Fruit fly (Drosophila melanogaster): ENCODE data around the gene Hr83.

dm6 chr3R:6337397-6337796 lies 11.6 kb upstream of the Hr83 start:
- no peak for TF ChIP-seq CG33017 (tag; optimal IDR thresholded peaks at IDR 0.05)
- no peak for TF ChIP-seq CG11617 (GFP tag; optimal IDR thresholded peaks at IDR 0.05)
- no peak for TF ChIP-seq Crg-1 (GFP tag; optimal IDR thresholded peaks at IDR 0.05)
- no peak for TF ChIP-seq tj (GFP tag; optimal IDR thresholded peaks at IDR 0.05)
- no peak for TF ChIP-seq CG14711 (tag; optimal IDR thresholded peaks at IDR 0.05)
- no peak for TF ChIP-seq Mnt (GFP tag; optimal IDR thresholded peaks at IDR 0.05)
- TF ChIP-seq bab1 (GFP tag; optimal IDR thresholded peaks at IDR 0.05): no peak
- TF ChIP-seq CG1620 (GFP tag; optimal IDR thresholded peaks at IDR 0.05): no peak
- no peak for TF ChIP-seq CG5204 (GFP tag; optimal IDR thresholded peaks at IDR 0.05)

All from whole organism, adult.